Fruit fly (Drosophila melanogaster) whole organism, pupa: ENCODE results near the gene CG33178.

Experiments
- CG8159 ChIP-seq: fragments of 200-800 bp; sonication (Bioruptor generic); optimal IDR thresholded peaks from 3 replicates; lab custom pipeline; 2018; ENCODE audit warnings: missing biosample characterization, mild to moderate bottlenecking, missing genetic modification characterization, moderate library complexity
- CG9948 ChIP-seq: fragments of 200-800 bp; sonication (Bioruptor generic); optimal IDR thresholded peaks from 2 replicates; lab custom pipeline; 2018; ENCODE audit warnings: missing biosample characterization, mild to moderate bottlenecking, missing genetic modification characterization, moderate library complexity
- D1 ChIP-seq: fragments of 200-800 bp; sonication (Bioruptor generic); optimal IDR thresholded peaks from 2 replicates; lab custom pipeline; 2018; ENCODE audit warnings: missing biosample characterization, mild to moderate bottlenecking, missing genetic modification characterization, moderate library complexity
- EcR ChIP-seq: fragments of 200-800 bp; sonication (Bioruptor generic); optimal IDR thresholded peaks from 3 replicates; lab custom pipeline; 2019; ENCODE audit warnings: missing biosample characterization, missing genetic modification characterization, mild to moderate bottlenecking, moderate library complexity, missing genetic modification reagents

DNA sequence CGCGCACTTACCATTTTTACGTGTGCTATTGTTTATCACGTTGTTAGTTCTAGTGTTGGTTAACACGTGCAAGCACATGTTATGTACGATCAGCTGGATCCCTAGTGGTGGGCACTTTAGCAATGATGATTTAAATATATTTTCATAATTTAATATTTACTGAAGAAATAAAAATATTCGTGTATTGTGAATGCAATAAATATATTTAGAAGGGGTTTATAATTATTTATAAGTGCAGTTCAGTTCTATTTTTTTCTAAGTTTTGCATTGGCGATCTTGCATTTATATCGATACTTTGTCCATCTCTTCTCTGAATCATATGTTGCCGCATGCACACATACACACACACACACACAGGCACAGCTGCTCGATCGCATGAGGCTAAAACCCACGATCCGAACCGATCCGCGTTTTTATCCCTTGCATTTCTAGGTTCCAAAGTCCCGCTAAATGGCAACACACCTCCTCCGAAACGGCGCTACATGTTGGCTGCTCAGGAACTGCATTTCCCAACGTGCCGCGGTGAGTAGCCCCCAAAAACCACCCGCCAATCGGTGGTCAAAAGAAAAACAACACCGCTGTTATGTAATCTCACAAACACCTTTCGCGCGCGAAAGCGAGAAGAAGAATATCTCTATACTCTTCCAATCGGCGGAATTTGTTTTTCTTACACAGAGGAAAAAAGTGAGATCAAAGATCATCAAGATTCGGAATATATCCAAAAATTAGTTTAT lies 3.3 kb downstream of the CG33178 start, which contains the start of the genes CG15027 and Dbct:
- TF ChIP-seq EcR (GFP tag; lab: Kevin White, UChicago) (no peak), CG8159 (peak; percentile 68), CG9948 (tag; lab: Kevin White, UChicago) (peak; percentile 55), D1 (tag; lab: Kevin White, UChicago) (no peak)
